Fruit fly (Drosophila melanogaster) whole organism, embryonic: ENCODE measurements around the gene CG2685.

Source experiments
- Abd-B ChIP-seq: fragments of 200-800 bp; sonication (Bioruptor generic); optimal IDR thresholded peaks from 2 replicates; lab custom pipeline; 2018; ENCODE audit warnings: missing biosample characterization, mild to moderate bottlenecking, missing genetic modification characterization, moderate library complexity
- B-H2 ChIP-seq: fragments of 200-800 bp; sonication (Bioruptor generic); optimal IDR thresholded peaks from 2 replicates; lab custom pipeline; 2018; ENCODE audit warnings: missing biosample characterization, mild to moderate bottlenecking, missing genetic modification characterization
- CG10979 ChIP-seq: fragments of 200-800 bp; sonication (Bioruptor generic); optimal IDR thresholded peaks from 2 replicates; lab custom pipeline; 2018; ENCODE audit warnings: missing biosample characterization, mild to moderate bottlenecking, missing genetic modification characterization, moderate library complexity
- CG11696 ChIP-seq: fragments of 200-800 bp; sonication (Bioruptor generic); IDR thresholded peaks from 2 replicates; pipeline ENCODE4 v1.3.6; 2022; ENCODE audit warnings: missing biosample characterization, missing genetic modification characterization
- CG12659 ChIP-seq: fragments of 200-800 bp; sonication (Bioruptor generic); optimal IDR thresholded peaks from 3 replicates; lab custom pipeline; 2017; ENCODE audit warnings: mild to moderate bottlenecking, missing biosample characterization, missing genetic modification reagents, missing genetic modification characterization
- CG14050 ChIP-seq: fragments of 200-800 bp; sonication (Bioruptor generic); IDR thresholded peaks from 3 replicates; pipeline ENCODE4 v1.3.6; 2022; ENCODE audit warnings: missing biosample characterization, missing genetic modification characterization
- CG15514 ChIP-seq: fragments of 200-800 bp; sonication (Bioruptor generic); optimal IDR thresholded peaks from 3 replicates; lab custom pipeline; 2017; ENCODE audit warnings: missing biosample characterization, missing genetic modification characterization, mild to moderate bottlenecking, moderate library complexity, missing genetic modification reagents
- CG17612 ChIP-seq: fragments of 200-800 bp; sonication (Bioruptor generic); IDR thresholded peaks from 2 replicates; pipeline ENCODE4 v1.3.6; 2022; ENCODE audit warnings: missing biosample characterization, missing genetic modification characterization
- CG17829 ChIP-seq: fragments of 200-800 bp; optimal IDR thresholded peaks from 2 replicates; lab custom pipeline; 2019; ENCODE audit warnings: missing biosample characterization, mild to moderate bottlenecking, missing genetic modification characterization, moderate library complexity
- CG1792 ChIP-seq: fragments of 200-800 bp; sonication (Bioruptor generic); optimal IDR thresholded peaks from 2 replicates; lab custom pipeline; 2016; ENCODE audit warnings: missing biosample characterization, missing genetic modification characterization
- CG30020 ChIP-seq: fragments of 200-800 bp; optimal IDR thresholded peaks from 2 replicates; lab custom pipeline; 2019; ENCODE audit warnings: missing biosample characterization, mild to moderate bottlenecking, missing genetic modification characterization, moderate library complexity
- CG34376 ChIP-seq: fragments of 200-800 bp; sonication (Bioruptor generic); optimal IDR thresholded peaks from 2 replicates; lab custom pipeline; 2018; ENCODE audit warnings: missing biosample characterization, mild to moderate bottlenecking, missing genetic modification characterization
- CG4424 ChIP-seq: fragments of 200-800 bp; sonication (Bioruptor generic); optimal IDR thresholded peaks from 3 replicates; lab custom pipeline; 2016; ENCODE audit warnings: missing biosample characterization, missing genetic modification characterization
- CG6654 ChIP-seq: fragments of 200-800 bp; sonication (Bioruptor generic); optimal IDR thresholded peaks from 2 replicates; lab custom pipeline; 2017; ENCODE audit warnings: missing biosample characterization, mild to moderate bottlenecking, missing genetic modification characterization
- CG8281 ChIP-seq: fragments of 200-800 bp; sonication (Bioruptor generic); optimal IDR thresholded peaks from 2 replicates; lab custom pipeline; 2018; ENCODE audit warnings: missing biosample characterization, mild to moderate bottlenecking, missing genetic modification characterization, moderate library complexity
- CG8478 ChIP-seq: fragments of >200 bp; optimal IDR thresholded peaks from 2 replicates; lab custom pipeline; 2018
- CG9215 ChIP-seq: fragments of 200-800 bp; sonication (Bioruptor generic); IDR thresholded peaks from 2 replicates; pipeline ENCODE4 v1.3.6; 2022; ENCODE audit warnings: missing biosample characterization, missing genetic modification characterization
- CG9727 ChIP-seq: fragments of 200-800 bp; sonication (Bioruptor generic); optimal IDR thresholded peaks from 3 replicates; lab custom pipeline; 2017; ENCODE audit warnings: missing biosample characterization, mild to moderate bottlenecking, missing genetic modification characterization
- CG9797 ChIP-seq: fragments of 200-800 bp; sonication (Bioruptor generic); optimal IDR thresholded peaks from 3 replicates; lab custom pipeline; 2018; ENCODE audit warnings: missing biosample characterization, mild to moderate bottlenecking, missing genetic modification characterization
- Dek ChIP-seq: fragments of 200-800 bp; sonication (Bioruptor generic); optimal IDR thresholded peaks from 3 replicates; lab custom pipeline; 2019; ENCODE audit warnings: missing biosample characterization, mild to moderate bottlenecking, missing genetic modification characterization, moderate library complexity
- E2f1 ChIP-seq: fragments of 200-800 bp; sonication (Bioruptor generic); IDR thresholded peaks from 2 replicates; pipeline ENCODE4 v1.3.6; 2022; ENCODE audit warnings: missing biosample characterization, missing genetic modification characterization
- ERR ChIP-seq: fragments of 200-800 bp; sonication (Bioruptor generic); optimal IDR thresholded peaks from 2 replicates; lab custom pipeline; 2016; ENCODE audit warnings: missing biosample characterization, missing genetic modification characterization
- Fer2 ChIP-seq: fragments of 200-800 bp; sonication (Bioruptor generic); optimal IDR thresholded peaks from 2 replicates; lab custom pipeline; 2018; ENCODE audit warnings: missing biosample characterization, mild to moderate bottlenecking, missing genetic modification characterization, moderate library complexity
- Fer3 ChIP-seq: fragments of 200-800 bp; sonication (Bioruptor generic); optimal IDR thresholded peaks from 2 replicates; lab custom pipeline; 2018; ENCODE audit warnings: missing biosample characterization, mild to moderate bottlenecking, missing genetic modification characterization, moderate library complexity
- HmgZ ChIP-seq: fragments of 200-800 bp; sonication (Bioruptor generic); optimal IDR thresholded peaks from 2 replicates; lab custom pipeline; 2018; ENCODE audit warnings: missing biosample characterization, mild to moderate bottlenecking, missing genetic modification characterization
- Mad ChIP-seq: fragments of 200-800 bp; sonication (Bioruptor generic); optimal IDR thresholded peaks from 2 replicates; lab custom pipeline; 2016; ENCODE audit warnings: missing biosample characterization, missing genetic modification characterization
- NK7.1 ChIP-seq: fragments of 200-800 bp; sonication (Bioruptor generic); optimal IDR thresholded peaks from 3 replicates; lab custom pipeline; 2016; ENCODE audit warnings: missing biosample characterization, missing genetic modification characterization
- Nf-YB ChIP-seq: fragments of 200-800 bp; sonication (Bioruptor generic); optimal IDR thresholded peaks from 3 replicates; lab custom pipeline; 2019; ENCODE audit warnings: missing biosample characterization, mild to moderate bottlenecking, missing genetic modification characterization, moderate library complexity
- Rx ChIP-seq: fragments of 200-800 bp; sonication (Bioruptor generic); IDR thresholded peaks from 2 replicates; pipeline ENCODE4 v1.3.6; 2022; ENCODE audit warnings: missing biosample characterization, missing genetic modification characterization
- Sox100B ChIP-seq: fragments of 200-800 bp; sonication (Bioruptor generic); optimal IDR thresholded peaks from 3 replicates; lab custom pipeline; 2018; ENCODE audit warnings: missing biosample characterization, mild to moderate bottlenecking, missing genetic modification characterization
- Tbp ChIP-seq: fragments of >200 bp; optimal IDR thresholded peaks from 2 replicates; lab custom pipeline; 2018; ENCODE audit warnings: missing biosample characterization, missing genetic modification characterization
- az2 ChIP-seq: fragments of 200-800 bp; sonication (Bioruptor generic); optimal IDR thresholded peaks from 3 replicates; lab custom pipeline; 2016; ENCODE audit warnings: missing biosample characterization, missing genetic modification characterization
- caup ChIP-seq: fragments of 200-800 bp; sonication (Bioruptor generic); optimal IDR thresholded peaks from 3 replicates; lab custom pipeline; 2017; ENCODE audit warnings: missing biosample characterization, mild to moderate bottlenecking, missing genetic modification characterization, moderate library complexity; ENCODE audit not compliant: severe bottlenecking
- danr ChIP-seq: fragments of 200-800 bp; sonication (Bioruptor generic); IDR thresholded peaks from 2 replicates; pipeline ENCODE4 v1.3.6; 2022; ENCODE audit warnings: missing biosample characterization, missing genetic modification characterization
- dmrt99B ChIP-seq: fragments of 200-800 bp; sonication (Bioruptor generic); optimal IDR thresholded peaks from 2 replicates; lab custom pipeline; 2018; ENCODE audit warnings: missing biosample characterization, mild to moderate bottlenecking, missing genetic modification characterization, moderate library complexity
- fd3F ChIP-seq: fragments of 200-800 bp; sonication (Bioruptor generic); optimal IDR thresholded peaks from 2 replicates; lab custom pipeline; 2018; ENCODE audit warnings: missing biosample characterization, mild to moderate bottlenecking, missing genetic modification characterization, moderate library complexity
- ind ChIP-seq: fragments of 200-800 bp; sonication (Bioruptor generic); optimal IDR thresholded peaks from 3 replicates; lab custom pipeline; 2016; ENCODE audit warnings: missing biosample characterization, missing genetic modification characterization
- insv ChIP-seq, 2 experiments: fragments of 200-800 bp; sonication (Bioruptor generic); optimal IDR thresholded peaks; 3 replicates each; lab custom pipeline; 2016 to 2018; ENCODE audit warnings: missing biosample characterization in 2 of 2, missing genetic modification characterization in 2 of 2
- knrl ChIP-seq: fragments of 200-800 bp; sonication (Bioruptor generic); IDR thresholded peaks from 3 replicates; pipeline ENCODE4 v1.3.6; 2022; ENCODE audit warnings: missing biosample characterization, missing genetic modification characterization; ENCODE audit not compliant: partially characterized antibody
- lmd ChIP-seq: fragments of 200-800 bp; sonication (Bioruptor generic); IDR thresholded peaks from 2 replicates; pipeline ENCODE4 v1.3.6; 2022; ENCODE audit warnings: missing biosample characterization, missing genetic modification characterization
- onecut ChIP-seq: fragments of 200-800 bp; sonication (Bioruptor generic); IDR thresholded peaks from 2 replicates; pipeline ENCODE4 v1.3.6; 2022; ENCODE audit warnings: missing biosample characterization, missing genetic modification characterization
- otp ChIP-seq: fragments of 200-800 bp; sonication (Bioruptor generic); IDR thresholded peaks from 3 replicates; pipeline ENCODE4, ENCODE4 v1.3.6; 2022; ENCODE audit warnings: missing biosample characterization, missing genetic modification characterization
- pan ChIP-seq, 4 experiments: fragments of >200 bp in 3 of 4; fragments of 200-800 bp in 1 of 4; sonication (Bioruptor generic) in 1 of 4; optimal IDR thresholded peaks in 3 of 4; IDR thresholded peaks in 1 of 4; 2 replicates each; pipeline versions ENCODE4 v1.3.6 to Lab custom; 2017 to 2022; ENCODE audit warnings: missing biosample characterization in 2 of 4, missing genetic modification characterization in 2 of 4, mixed read lengths in 1 of 4
- row ChIP-seq: fragments of 200-800 bp; sonication (Bioruptor generic); IDR thresholded peaks from 3 replicates; pipeline ENCODE4 v1.3.6; 2022; ENCODE audit warnings: missing biosample characterization, missing genetic modification characterization
- schlank ChIP-seq: fragments of 200-800 bp; sonication (Bioruptor generic); optimal IDR thresholded peaks from 2 replicates; lab custom pipeline; 2018; ENCODE audit warnings: missing biosample characterization, mild to moderate bottlenecking, missing genetic modification characterization
- slbo ChIP-seq: fragments of 200-800 bp; sonication (Bioruptor generic); IDR thresholded peaks from 2 replicates; pipeline ENCODE4 v1.3.6; 2022; ENCODE audit warnings: missing biosample characterization, missing genetic modification characterization
- sob ChIP-seq: fragments of 200-800 bp; sonication (Bioruptor generic); IDR thresholded peaks from 2 replicates; pipeline ENCODE4 v1.3.6; 2022; ENCODE audit warnings: missing biosample characterization, missing genetic modification characterization
- sr ChIP-seq: fragments of 200-800 bp; sonication (Bioruptor generic); IDR thresholded peaks from 3 replicates; pipeline ENCODE4 v1.3.6; 2022; ENCODE audit warnings: missing biosample characterization, missing genetic modification characterization
- twi ChIP-seq: fragments of 200-800 bp; optimal IDR thresholded peaks from 2 replicates; lab custom pipeline; 2019; ENCODE audit warnings: missing biosample characterization, mild to moderate bottlenecking, missing genetic modification characterization, moderate library complexity
- vnd ChIP-seq: fragments of 200-800 bp; sonication (Bioruptor generic); IDR thresholded peaks from 3 replicates; pipeline ENCODE4 v1.3.6; 2022; ENCODE audit warnings: missing biosample characterization, missing genetic modification characterization; ENCODE audit not compliant: partially characterized antibody

CG2685 gene

dm6 chrX:2732127-2732526, 18.4 kb upstream of the CG2685 start, which contains the start of the genes ttm50 and CG2712 (continued):
- TF ChIP-seq CG14050 (GFP tag; lab: Robert Waterston, UW) (peak; percentile 22; the same call in 2 of the 3 replicates), sob (GFP tag; lab: Robert Waterston, UW) (peak; percentile 58; the same call in 1 of the 2 replicates), NK7.1 (GFP tag; lab: Kevin White, UChicago) (no peak), CG8478 (lab: Kevin White, UChicago) (no peak), CG10979 (tag; lab: Kevin White, UChicago) (peak; percentile 52), pan (optimal IDR thresholded peaks at IDR 0.05; lab: Kevin White, UChicago) (no peak), pan (GFP tag; optimal IDR thresholded peaks at IDR 0.05 in 1 of 2, IDR thresholded peaks at IDR 0.05 in 1 of 2) (peak in 1 of 2 experiments; percentile 35), row (GFP tag; lab: Robert Waterston, UW) (peak; percentile 93), caup (GFP tag; lab: Kevin White, UChicago) (peak; percentile 51), B-H2 (GFP tag; lab: Kevin White, UChicago) (no peak), CG8281 (tag; lab: Kevin White, UChicago) (peak; percentile 27), CG6654 (GFP tag; lab: Kevin White, UChicago) (no peak), Mad (GFP tag; lab: Kevin White, UChicago) (no peak), CG9797 (GFP tag; lab: Kevin White, UChicago) (peak; percentile 88), CG1792 (GFP tag; lab: Kevin White, UChicago) (no peak), onecut (GFP tag; lab: Robert Waterston, UW) (no peak), CG34376 (peak; percentile 28), CG17612 (GFP tag; lab: Robert Waterston, UW) (no peak), HmgZ (peak; percentile 68), CG15514 (GFP tag; lab: Kevin White, UChicago) (peak; percentile 82), ERR (no peak), Sox100B (GFP tag; lab: Kevin White, UChicago) (no peak), CG11696 (GFP tag; lab: Robert Waterston, UW) (no peak), Nf-YB (GFP tag; lab: Kevin White, UChicago) (peak; percentile 38), Rx (GFP tag; lab: Robert Waterston, UW) (0 out of 2 replicates have a peak, but pooled peaks have one; percentile 20), Fer2 (tag; lab: Kevin White, UChicago) (peak; percentile 27), knrl (peak; percentile 37; the same call in 1 of the 3 replicates), dmrt99B (tag; lab: Kevin White, UChicago) (no peak), slbo (GFP tag; lab: Robert Waterston, UW) (peak; percentile 64), Dek (tag; lab: Kevin White, UChicago) (peak; percentile 63), twi (tag; lab: Kevin White, UChicago) (peak; percentile 66), schlank (no peak), sr (no peak), Abd-B (peak; percentile 68), vnd (no peak), az2 (peak; percentile 49), lmd (peak; percentile 58; the same call in 1 of the 2 replicates), ind (GFP tag; lab: Kevin White, UChicago) (peak; percentile 63), otp (0 out of 3 replicates have a peak, but pooled peaks have one; percentile 34), insv (GFP tag; optimal IDR thresholded peaks at IDR 0.05; lab: Kevin White, UChicago) (peak in 1 of 2 experiments; percentile 23), fd3F (GFP tag; lab: Kevin White, UChicago) (peak; percentile 27), CG17829 (tag; lab: Kevin White, UChicago) (peak; percentile 61), CG30020 (tag; lab: Kevin White, UChicago) (peak; percentile 52), CG4424 (GFP tag; lab: Kevin White, UChicago) (peak; percentile 63), CG9727 (GFP tag; lab: Kevin White, UChicago) (peak; percentile 70), E2f1 (GFP tag; lab: Robert Waterston, UW) (peak; percentile 33; the same call in 1 of the 2 replicates), Fer3 (tag; lab: Kevin White, UChicago) (peak; percentile 44), CG9215 (GFP tag; lab: Robert Waterston, UW) (peak; percentile 64), danr (0 out of 2 replicates have a peak, but pooled peaks have one; percentile 47), CG12659 (GFP tag; lab: Kevin White, UChicago) (peak; percentile 76), Tbp (peak; percentile 66)
